Fruit fly (Drosophila melanogaster): Measurements from ENCODE around the gene CG42526.

CG42526 gene

DNA sequence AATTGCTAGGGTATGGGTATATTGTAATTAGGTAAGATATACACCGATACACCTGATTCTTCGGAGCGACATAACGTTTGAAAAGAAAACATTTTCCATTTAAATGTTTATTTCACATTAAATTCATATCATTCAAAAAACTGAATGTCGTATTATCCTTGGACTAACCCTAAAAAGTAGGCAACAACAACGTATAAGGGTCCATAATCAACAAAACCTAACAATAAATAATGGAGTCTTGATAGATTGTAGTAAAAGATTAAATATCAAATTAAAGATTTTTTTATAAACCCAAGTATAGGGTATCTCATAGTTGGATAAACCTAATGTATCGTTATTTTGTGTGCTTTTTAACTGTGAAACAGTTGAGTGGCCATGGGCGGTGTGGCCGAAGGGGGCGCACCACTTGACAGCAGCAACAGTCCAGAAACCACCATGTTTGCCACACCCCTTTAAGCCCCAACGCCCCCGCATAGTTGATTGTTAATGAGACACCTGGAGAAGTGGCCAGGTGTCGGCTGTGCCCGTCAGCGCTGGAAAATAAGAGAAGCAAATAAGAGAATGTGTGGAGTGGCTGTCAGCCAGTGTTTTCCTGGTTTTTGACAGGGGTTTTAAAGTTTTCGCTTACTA is 33.2 kb upstream of the CG42526 start (continued):
- TF ChIP-seq CG17912 (GFP tag; optimal IDR thresholded peaks at IDR 0.05) (no peak), lab (GFP tag; optimal IDR thresholded peaks at IDR 0.05) (peak; percentile 21), CG8765 (GFP tag; IDR thresholded peaks at IDR 0.05) (no peak), Med (GFP tag) (peak; percentile 76), CG18619 (GFP tag; optimal IDR thresholded peaks at IDR 0.05) (peak; percentile 13), CG8290 (GFP tag; optimal IDR thresholded peaks at IDR 0.05) (no peak), CG8290 (tag; optimal IDR thresholded peaks at IDR 0.05) (peak in 1 of 2 experiments; percentile 1), NfI (GFP tag; optimal IDR thresholded peaks at IDR 0.05) (peak; percentile 7), Eip74EF (GFP tag; optimal IDR thresholded peaks at IDR 0.05) (peak in 1 of 2 experiments; percentile 17), CG30403 (GFP tag; optimal IDR thresholded peaks at IDR 0.05) (peak; percentile 36), CG9609 (GFP tag; optimal IDR thresholded peaks at IDR 0.05) (peak; percentile 11), CG11504 (tag; optimal IDR thresholded peaks at IDR 0.05) (peak; percentile 66), H15 (GFP tag; IDR thresholded peaks at IDR 0.05) (no peak), Fer1 (GFP tag; optimal IDR thresholded peaks at IDR 0.05) (peak; percentile 44), CG1529 (GFP tag; optimal IDR thresholded peaks at IDR 0.05) (no peak), CG17359 (tag; optimal IDR thresholded peaks at IDR 0.05) (peak; percentile 16), CG7786 (GFP tag; optimal IDR thresholded peaks at IDR 0.05) (peak; percentile 13), MTF-1 (GFP tag; optimal IDR thresholded peaks at IDR 0.05; ENCODE audit: borderline replicate concordance) (no peak), Dp (GFP tag; optimal IDR thresholded peaks at IDR 0.05) (no peak), lilli (GFP tag; optimal IDR thresholded peaks at IDR 0.05) (peak; percentile 27), CG31224 (GFP tag; IDR thresholded peaks at IDR 0.05) (no peak), zen (tag; optimal IDR thresholded peaks at IDR 0.05) (no peak), CG2120 (GFP tag; optimal IDR thresholded peaks at IDR 0.05) (peak; percentile 66), zf30C (GFP tag; optimal IDR thresholded peaks at IDR 0.05) (no peak), Hr3 (GFP tag; optimal IDR thresholded peaks at IDR 0.05) (peak; percentile 1), PHDP (tag; optimal IDR thresholded peaks at IDR 0.05) (peak; percentile 30), CG5953 (GFP tag; IDR thresholded peaks at IDR 0.05) (no peak), CG8924 (tag; optimal IDR thresholded peaks at IDR 0.05) (peak; percentile 27), CG2199 (GFP tag; IDR thresholded peaks at IDR 0.05) (no peak), Hmr (GFP tag; optimal IDR thresholded peaks at IDR 0.05) (peak; percentile 32), CG9727 (GFP tag; optimal IDR thresholded peaks at IDR 0.05) (peak; percentile 28), Sox100B (GFP tag; optimal IDR thresholded peaks at IDR 0.05) (peak; percentile 64), dpn (GFP tag; optimal IDR thresholded peaks at IDR 0.05) (peak; percentile 16 to 33), Rx (GFP tag; IDR thresholded peaks at IDR 0.05) (no peak), pita (GFP tag; optimal IDR thresholded peaks at IDR 0.05) (no peak), CG13424 (tag; optimal IDR thresholded peaks at IDR 0.05) (peak; percentile 4), Hr51 (GFP tag; optimal IDR thresholded peaks at IDR 0.05) (peak in 1 of 2 experiments; percentile 24), CG9437 (GFP tag; optimal IDR thresholded peaks at IDR 0.05) (peak; percentile 11), dysf (GFP tag; IDR thresholded peaks at IDR 0.05) (peak; percentile 36; the same call in 1 of the 3 replicates), D (optimal IDR thresholded peaks at IDR 0.05) (no peak), D (GFP tag; optimal IDR thresholded peaks at IDR 0.05) (peak; percentile 34), CG7839 (tag; optimal IDR thresholded peaks at IDR 0.05) (peak; percentile 62), CG8944 (GFP tag; optimal IDR thresholded peaks at IDR 0.05) (no peak), CG3281 (GFP tag; optimal IDR thresholded peaks at IDR 0.05) (peak; percentile 51), fd3F (GFP tag; optimal IDR thresholded peaks at IDR 0.05) (no peak), pum (GFP tag; optimal IDR thresholded peaks at IDR 0.05) (peak; percentile 25), luna (GFP tag; optimal IDR thresholded peaks at IDR 0.05) (no peak), CG12659 (GFP tag; optimal IDR thresholded peaks at IDR 0.05) (peak; percentile 17), mam (GFP tag; optimal IDR thresholded peaks at IDR 0.05) (peak; percentile 24), CG10209 (GFP tag; optimal IDR thresholded peaks at IDR 0.05) (peak; percentile 17)
